Fruit fly (Drosophila melanogaster) Kc167 (cell line): Measurements from ENCODE around the gene CG2685.

Experiments used
- Myc ChIP-seq: fragments of >200 bp; optimal IDR thresholded peaks from 2 replicates; lab custom pipeline; 2017; ENCODE audit warnings: missing external identifiers
- Sin3A ChIP-seq: fragments of >200 bp; optimal IDR thresholded peaks from 2 replicates; lab custom pipeline; 2018; ENCODE audit warnings: missing external identifiers
- h ChIP-seq: fragments of >200 bp; optimal IDR thresholded peaks from 3 replicates; lab custom pipeline; 2018; ENCODE audit warnings: missing external identifiers
- insv ChIP-seq: fragments of >200 bp; optimal IDR thresholded peaks from 3 replicates; lab custom pipeline; 2018; ENCODE audit warnings: missing external identifiers
- psq ChIP-seq: fragments of >200 bp; optimal IDR thresholded peaks from 2 replicates; lab custom pipeline; 2017; ENCODE audit warnings: missing external identifiers
- ttk ChIP-seq: sonication (Bioruptor generic); optimal IDR thresholded peaks from 2 replicates; lab custom pipeline; 2017; ENCODE audit warnings: missing external identifiers

CG2685 gene

DNA sequence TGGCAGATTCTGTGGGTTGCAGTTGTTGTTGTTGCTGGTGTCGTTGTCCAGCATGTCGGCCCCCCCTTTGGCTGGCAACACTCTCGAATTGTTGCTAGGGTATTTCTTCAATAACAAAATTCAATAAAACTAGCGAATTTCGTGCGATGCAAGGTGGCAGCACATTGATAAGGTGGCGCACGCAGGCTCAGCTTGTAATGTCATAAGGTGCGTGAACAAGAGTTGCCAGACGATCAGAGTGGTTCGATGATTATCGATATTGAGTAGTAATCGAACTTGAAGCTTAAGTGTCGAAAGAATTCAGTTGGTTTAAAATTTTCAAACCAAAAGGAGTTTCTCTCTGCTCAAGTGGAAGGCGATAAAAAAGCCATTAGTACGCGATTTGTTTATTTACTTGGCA, 6.4 kb upstream of the CG2685 start, which contains the start of gene CG2701:
CG2701 (minus strand) TSS at position 206 of the 400 bp plus-strand sequence.
- TF ChIP-seq h (lab: Kevin White, UChicago) (no peak), Sin3A (lab: Kevin White, UChicago) (no peak), ttk (lab: Kevin White, UChicago) (no peak), insv (lab: Kevin White, UChicago) (no peak), psq (lab: Kevin White, UChicago) (no peak), Myc (no peak)

DNA sequence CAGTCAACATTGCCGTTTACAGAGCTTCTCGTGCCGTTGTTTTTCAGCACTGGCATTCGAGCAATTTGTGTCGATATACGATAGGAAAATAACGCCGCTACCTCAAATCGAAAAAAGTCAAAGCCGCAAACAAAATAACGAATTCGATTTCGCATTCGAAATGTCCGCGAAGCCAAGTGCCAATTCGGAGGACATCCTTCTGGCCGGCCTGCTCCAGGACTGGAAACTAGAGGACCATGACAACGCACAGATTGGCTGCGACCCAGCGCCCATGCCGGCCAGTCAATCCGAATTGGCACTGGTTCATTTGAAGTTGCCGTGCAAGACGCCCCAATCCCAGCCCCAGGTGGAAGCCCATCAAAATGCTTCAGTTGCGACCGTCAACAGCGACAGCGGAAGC, 970 bp upstream of the CG2685 start:
- no peak for TF ChIP-seq ttk (lab: Kevin White, UChicago)
- no peak for TF ChIP-seq h (lab: Kevin White, UChicago)
- no peak for TF ChIP-seq psq (lab: Kevin White, UChicago)
- no peak for TF ChIP-seq Myc
- no peak for TF ChIP-seq insv (lab: Kevin White, UChicago)
- no peak for TF ChIP-seq Sin3A (lab: Kevin White, UChicago)

DNA sequence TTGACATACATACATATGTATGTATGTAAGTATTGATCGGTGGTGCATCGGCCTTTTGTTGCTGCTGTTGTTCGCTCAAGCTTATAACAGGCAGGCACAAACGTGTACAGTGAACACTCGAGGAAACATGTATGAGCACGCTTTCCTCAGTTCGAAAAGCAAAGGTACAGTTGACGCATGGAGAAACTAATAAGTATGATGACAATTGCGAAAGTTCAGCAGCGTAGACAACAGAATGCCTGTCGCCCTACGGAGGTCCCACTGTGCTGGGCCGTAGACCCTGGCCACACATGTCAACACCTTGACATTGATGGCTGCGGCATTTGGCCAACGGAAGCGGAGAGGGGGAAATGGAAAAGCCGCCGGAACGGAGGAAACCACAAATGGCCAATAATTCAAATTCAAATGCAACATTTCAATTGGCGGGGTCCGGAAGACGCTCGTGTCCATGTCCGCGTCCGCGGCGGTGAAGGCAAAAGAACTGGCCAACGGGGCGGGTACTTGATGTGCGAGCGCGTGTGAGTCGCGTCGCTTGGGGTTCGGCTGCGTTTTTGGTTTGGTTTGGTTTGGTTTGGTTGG, 5.5 kb downstream of the CG2685 start, which contains the start of gene CG2681:
CG2681 (plus strand) TSS at position 529 of the 579 bp plus-strand sequence.
- TF ChIP-seq Myc (no peak), h (lab: Kevin White, UChicago) (no peak), Sin3A (lab: Kevin White, UChicago) (no peak), psq (lab: Kevin White, UChicago) (no peak), insv (lab: Kevin White, UChicago) (no peak), ttk (lab: Kevin White, UChicago) (no peak)

DNA sequence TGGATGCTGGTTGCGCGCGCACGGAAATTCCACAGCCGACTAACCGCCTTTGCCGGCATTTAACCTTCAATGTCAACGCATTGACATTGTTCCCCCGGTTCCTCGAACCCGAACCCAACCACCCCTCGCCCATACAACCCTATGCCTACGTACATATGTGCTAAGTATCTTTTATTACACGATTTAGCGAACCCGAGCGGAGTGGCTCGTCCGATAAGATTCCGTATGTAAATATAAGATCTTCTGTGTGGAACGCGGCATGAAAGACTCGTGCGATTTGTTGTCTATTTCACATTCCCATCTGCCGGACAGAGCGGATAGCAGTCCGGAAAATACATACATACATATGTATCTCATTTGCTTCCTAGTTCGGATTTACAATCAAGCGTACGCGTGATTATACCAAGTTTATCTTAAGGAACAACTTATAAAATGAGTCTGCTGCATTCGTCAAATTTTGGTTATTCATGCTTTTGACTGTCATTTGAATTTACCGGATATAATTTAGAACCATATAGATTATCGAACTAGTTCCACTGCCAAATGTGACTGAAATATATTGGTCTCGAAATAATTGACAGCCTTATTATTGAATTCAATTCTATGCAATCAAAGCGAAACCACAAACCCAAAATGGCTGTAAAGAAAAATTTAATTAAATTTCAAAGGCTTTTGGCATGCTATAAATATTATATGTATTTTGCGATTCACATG, 6.2 kb downstream of the CG2685 start, which contains the start of gene CG2680:
CG2680 (minus strand) TSS at position 51 of the 714 bp plus-strand sequence.
- no peak for TF ChIP-seq insv (lab: Kevin White, UChicago)
- no peak for TF ChIP-seq Sin3A (lab: Kevin White, UChicago)
- no peak for TF ChIP-seq h (lab: Kevin White, UChicago)
- TF ChIP-seq psq (lab: Kevin White, UChicago), result no peak
- no peak for TF ChIP-seq Myc
- TF ChIP-seq ttk (lab: Kevin White, UChicago), result no peak

DNA sequence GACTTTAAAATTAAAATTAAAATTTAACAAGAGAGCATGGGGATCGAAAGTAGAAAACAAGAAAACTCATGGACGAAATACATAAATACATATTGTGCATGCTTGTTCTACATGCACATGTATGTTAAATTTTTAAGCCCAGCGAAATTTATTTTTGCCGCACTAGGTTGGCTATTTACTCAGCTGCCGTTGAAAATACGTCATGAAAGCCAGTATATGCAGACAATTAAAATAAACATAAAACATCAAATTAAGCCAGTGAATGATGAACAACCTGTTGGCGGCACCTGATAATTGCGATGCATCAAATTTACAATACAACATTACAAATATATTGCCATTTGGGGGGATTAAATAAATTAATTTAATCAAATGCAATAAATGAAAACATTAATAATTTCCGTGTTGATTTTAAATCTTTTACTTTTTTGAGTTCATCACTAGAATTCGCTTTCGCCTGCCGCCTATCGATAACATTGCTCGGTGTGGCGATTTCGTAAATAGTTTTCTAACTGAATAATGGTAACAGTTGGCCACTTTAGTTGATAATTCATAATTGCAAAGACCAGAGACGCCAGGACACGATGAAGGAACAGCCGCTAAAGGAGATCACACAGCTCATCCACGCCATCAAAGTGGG, 9.5 kb downstream of the CG2685 start, which contains the start of gene eIF2Bbeta:
eIF2Bbeta (plus strand) TSS at position 438 of the 640 bp plus-strand sequence.
- TF ChIP-seq Myc (no peak), h (lab: Kevin White, UChicago) (no peak), insv (lab: Kevin White, UChicago) (no peak)

DNA sequence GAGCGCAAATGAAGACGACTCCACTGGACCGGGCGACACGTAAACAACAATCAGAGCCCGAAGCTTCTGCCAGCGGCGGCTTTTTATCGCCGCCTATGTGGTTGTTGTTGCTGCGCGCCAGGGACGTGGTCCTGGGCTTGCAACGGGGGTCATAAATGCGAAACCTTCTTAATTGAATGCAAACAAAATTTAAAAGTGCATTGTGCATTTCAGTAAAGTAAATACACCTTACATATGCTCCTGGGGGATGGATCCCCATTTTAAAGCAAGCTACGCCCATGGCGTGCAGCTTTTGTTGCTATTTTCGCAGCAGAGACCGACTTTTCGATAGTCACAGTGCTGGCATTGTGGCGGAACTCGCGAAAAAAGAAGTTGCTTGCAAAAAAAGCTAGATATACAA, 10.1 kb downstream of the CG2685 start, which contains the start of gene Ugalt:
Ugalt (minus strand) TSS at position 160 of the 400 bp plus-strand sequence.
- TF ChIP-seq insv (lab: Kevin White, UChicago), result no peak
- TF ChIP-seq ttk (lab: Kevin White, UChicago), result no peak
- no peak for TF ChIP-seq psq (lab: Kevin White, UChicago)
- TF ChIP-seq Sin3A (lab: Kevin White, UChicago), result no peak
- TF ChIP-seq Myc, result no peak
- no peak for TF ChIP-seq h (lab: Kevin White, UChicago)

DNA sequence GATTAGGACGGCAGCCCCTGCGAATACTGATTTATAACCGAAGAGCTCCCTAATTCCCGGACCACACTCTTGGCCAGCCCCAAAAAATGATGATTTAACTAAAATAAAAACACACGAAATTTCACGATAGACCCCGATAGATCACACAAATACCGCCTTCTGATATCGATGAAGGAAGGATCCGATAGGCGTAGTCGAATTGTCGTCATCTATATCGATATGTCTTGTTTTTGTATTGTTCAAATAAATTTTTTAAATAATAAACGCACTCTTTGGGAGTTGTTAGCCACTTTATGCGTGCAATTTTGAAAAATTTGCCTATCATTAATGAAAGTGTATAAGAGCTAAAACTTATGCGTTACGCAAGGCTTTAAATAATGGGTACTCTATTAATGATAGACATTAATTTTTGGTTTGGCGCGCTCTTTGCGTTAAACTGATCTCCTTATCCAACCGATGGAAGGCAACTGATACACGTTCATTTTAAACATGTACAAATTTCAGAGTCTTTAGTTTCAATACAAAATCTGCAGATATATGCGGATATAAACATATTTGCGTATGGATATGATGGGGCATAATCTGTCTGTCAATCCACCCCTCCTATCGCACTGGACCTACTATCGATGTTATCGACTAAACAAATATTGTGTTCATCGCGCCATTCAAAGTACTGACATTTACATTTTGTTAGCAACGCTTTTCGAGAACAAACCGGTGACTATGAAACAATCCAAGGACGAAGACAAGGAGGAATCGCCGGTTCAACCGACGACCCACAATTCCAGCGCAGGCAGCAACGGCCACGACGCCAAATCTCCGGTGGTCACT, 15.5 kb downstream of the CG2685 start, which contains the start of the genes Spg7 and Lint-O:
Spg7 (minus strand) TSS at position 148 of the 831 bp plus-strand sequence.
Lint-O (plus strand) TSS at position 638 of the 831 bp plus-strand sequence.
- TF ChIP-seq h (lab: Kevin White, UChicago), result no peak
- TF ChIP-seq ttk (lab: Kevin White, UChicago), result no peak
- TF ChIP-seq psq (lab: Kevin White, UChicago), result no peak
- TF ChIP-seq Sin3A (lab: Kevin White, UChicago), result no peak
- TF ChIP-seq insv (lab: Kevin White, UChicago), result no peak
- no peak for TF ChIP-seq Myc

DNA sequence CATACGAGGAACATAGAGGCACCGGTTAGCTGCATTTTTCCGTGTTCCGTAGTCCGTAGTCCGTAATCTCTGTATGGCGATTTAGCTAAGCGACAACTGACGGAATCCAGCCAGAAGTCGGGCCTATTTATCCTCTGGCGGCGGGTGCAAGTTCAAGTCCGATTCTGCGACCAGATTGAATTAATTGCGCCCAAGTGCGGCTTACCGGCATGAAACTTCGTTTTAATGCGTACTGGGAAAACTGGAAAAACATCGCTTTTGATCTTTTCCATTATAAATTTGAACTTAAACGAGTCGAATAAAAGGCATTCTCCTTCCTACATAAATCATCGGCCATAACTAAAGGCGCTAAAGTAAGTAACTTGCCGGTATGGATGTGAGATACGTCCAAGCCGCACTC, 20.0 kb downstream of the CG2685 start, which contains the start of gene dyw:
dyw (minus strand) TSS at position 101 of the 400 bp plus-strand sequence.
- TF ChIP-seq ttk (lab: Kevin White, UChicago) (no peak), Sin3A (lab: Kevin White, UChicago) (no peak), h (lab: Kevin White, UChicago) (no peak), Myc (no peak), insv (lab: Kevin White, UChicago) (no peak), psq (lab: Kevin White, UChicago) (no peak)

DNA sequence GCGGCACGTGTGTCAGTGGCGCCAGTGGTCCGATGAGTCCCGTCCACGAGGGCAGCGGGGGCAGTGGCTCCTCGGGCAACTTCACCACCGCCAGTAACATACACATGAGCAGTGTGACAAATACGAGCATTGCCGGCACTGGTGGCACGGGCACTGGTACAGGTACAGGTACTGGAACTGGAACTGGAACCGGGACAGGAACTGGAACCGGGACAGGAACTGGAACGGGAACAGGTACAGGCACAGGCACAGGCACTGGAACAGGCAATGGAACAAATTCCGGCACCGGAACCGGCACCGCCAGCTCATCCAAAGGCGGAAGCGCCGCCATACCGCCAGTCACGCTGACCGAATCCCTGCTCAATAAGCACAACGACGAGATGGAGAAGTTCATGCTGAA, 23.4 kb downstream of the CG2685 start:
- TF ChIP-seq insv (lab: Kevin White, UChicago) (no peak), Sin3A (lab: Kevin White, UChicago) (no peak), h (lab: Kevin White, UChicago) (no peak), psq (lab: Kevin White, UChicago) (no peak), Myc (no peak), ttk (lab: Kevin White, UChicago) (no peak)

DNA sequence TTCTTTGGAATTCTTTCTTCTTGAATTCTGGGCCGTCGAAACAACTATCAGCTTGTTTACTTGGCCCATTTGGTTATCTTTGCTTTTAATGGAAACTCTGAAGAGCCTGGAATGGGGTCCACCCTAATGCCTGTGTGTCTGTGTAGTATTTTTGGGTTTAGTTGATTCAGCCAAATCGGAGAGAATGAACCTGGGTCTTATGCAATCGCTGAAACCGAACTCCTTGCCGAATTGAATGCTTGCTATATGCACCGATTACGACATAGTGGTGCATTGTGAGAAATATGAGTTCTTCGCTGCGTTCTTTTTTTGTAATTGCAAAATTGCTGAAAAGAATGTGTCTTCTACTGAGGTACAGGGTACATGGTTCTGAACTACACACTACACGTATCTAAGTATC, 26.8 kb downstream of the CG2685 start:
- TF ChIP-seq Myc, result no peak
- no peak for TF ChIP-seq h (lab: Kevin White, UChicago)
- TF ChIP-seq psq (lab: Kevin White, UChicago), result no peak
- TF ChIP-seq insv (lab: Kevin White, UChicago), result no peak
- no peak for TF ChIP-seq Sin3A (lab: Kevin White, UChicago)
- TF ChIP-seq ttk (lab: Kevin White, UChicago), result no peak
